Fruit fly (Drosophila melanogaster): ENCODE measurements around the gene CG2698.

dm6 chr3R:8032923-8033478 lies 31.6 kb downstream of the CG2698 start, which contains the start of the genes CG11035 and unc-45:
- TF ChIP-seq h (optimal IDR thresholded peaks at IDR 0.05), result no peak
- TF ChIP-seq Sin3A (optimal IDR thresholded peaks at IDR 0.05), result no peak
- TF ChIP-seq psq (optimal IDR thresholded peaks at IDR 0.05), result no peak

All from Kc167 (cell line).